Fruit fly (Drosophila melanogaster) whole organism, embryonic: ENCODE measurements around the gene Rbf2.
A peak's percentile ranks its signal among the peaks of the same experiment; 100 is the strongest.

Source experiments
- ATbp ChIP-seq: fragments of 200-800 bp; sonication (Bioruptor generic); optimal IDR thresholded peaks from 2 replicates; lab custom pipeline; 2017; ENCODE audit warnings: missing biosample characterization, mild to moderate bottlenecking, missing genetic modification characterization, missing genetic modification reagents
- Atf3 ChIP-seq: fragments of 200-800 bp; sonication (Bioruptor generic); optimal IDR thresholded peaks from 3 replicates; lab custom pipeline; 2016; ENCODE audit warnings: missing biosample characterization, missing genetic modification characterization
- Awh ChIP-seq: fragments of 200-800 bp; sonication (Bioruptor generic); IDR thresholded peaks from 2 replicates; pipeline ENCODE4, ENCODE4 v1.3.6; 2022; ENCODE audit warnings: missing biosample characterization, missing genetic modification characterization
- CG10147 ChIP-seq: fragments of 200-800 bp; sonication (Bioruptor generic); optimal IDR thresholded peaks from 2 replicates; lab custom pipeline; 2019; ENCODE audit warnings: missing biosample characterization, mild to moderate bottlenecking, missing genetic modification characterization, moderate library complexity
- CG11247 ChIP-seq: fragments of 200-800 bp; sonication (Bioruptor generic); IDR thresholded peaks from 2 replicates; pipeline ENCODE4 v1.3.6; 2022; ENCODE audit warnings: missing biosample characterization, missing genetic modification characterization
- CG12104 ChIP-seq: fragments of 200-800 bp; sonication (Bioruptor generic); optimal IDR thresholded peaks from 3 replicates; lab custom pipeline; 2016; ENCODE audit warnings: missing biosample characterization, missing genetic modification characterization
- CG12155 ChIP-seq: fragments of 200-800 bp; sonication (Bioruptor generic); optimal IDR thresholded peaks from 3 replicates; lab custom pipeline; 2016; ENCODE audit warnings: missing biosample characterization, missing genetic modification characterization
- CG13123 ChIP-seq: fragments of 200-800 bp; sonication (Bioruptor generic); optimal IDR thresholded peaks from 2 replicates; lab custom pipeline; 2016; ENCODE audit warnings: missing biosample characterization, missing genetic modification characterization
- CG14014 ChIP-seq: fragments of 200-800 bp; sonication (Bioruptor generic); IDR thresholded peaks from 2 replicates; pipeline ENCODE4 v1.3.6; 2022; ENCODE audit warnings: missing biosample characterization, missing genetic modification characterization
- CG15479 ChIP-seq: fragments of 200-800 bp; sonication (Bioruptor generic); optimal IDR thresholded peaks from 3 replicates; lab custom pipeline; 2019; ENCODE audit warnings: missing biosample characterization, mild to moderate bottlenecking, missing genetic modification characterization, moderate library complexity
- CG1603 ChIP-seq: fragments of 200-800 bp; sonication (Bioruptor generic); optimal IDR thresholded peaks from 2 replicates; lab custom pipeline; 2019; ENCODE audit warnings: missing biosample characterization, mild to moderate bottlenecking, missing genetic modification characterization, moderate library complexity
- CG1647 ChIP-seq: fragments of 200-800 bp; sonication (Bioruptor generic); optimal IDR thresholded peaks from 3 replicates; lab custom pipeline; 2016; ENCODE audit warnings: missing biosample characterization, missing genetic modification characterization
- CG17361 ChIP-seq: fragments of 200-800 bp; sonication (Bioruptor generic); IDR thresholded peaks from 3 replicates; pipeline ENCODE4 v1.3.6; 2022; ENCODE audit warnings: missing biosample characterization, missing genetic modification characterization
- CG17385 ChIP-seq: fragments of 200-800 bp; sonication (Bioruptor generic); optimal IDR thresholded peaks from 3 replicates; lab custom pipeline; 2018; ENCODE audit warnings: missing biosample characterization, mild to moderate bottlenecking, missing genetic modification characterization
- CG17829 ChIP-seq: fragments of 200-800 bp; optimal IDR thresholded peaks from 2 replicates; lab custom pipeline; 2019; ENCODE audit warnings: missing biosample characterization, mild to moderate bottlenecking, missing genetic modification characterization, moderate library complexity
- CG2678 ChIP-seq: fragments of 200-800 bp; sonication (Bioruptor generic); optimal IDR thresholded peaks from 3 replicates; lab custom pipeline; 2019; ENCODE audit warnings: missing biosample characterization, mild to moderate bottlenecking, missing genetic modification characterization, moderate library complexity
- CG31365 ChIP-seq: fragments of 200-800 bp; sonication (Bioruptor generic); optimal IDR thresholded peaks from 2 replicates; lab custom pipeline; 2018; ENCODE audit warnings: missing biosample characterization, mild to moderate bottlenecking, missing genetic modification characterization
- CG33213 ChIP-seq: fragments of 200-800 bp; sonication (Bioruptor generic); optimal IDR thresholded peaks from 3 replicates; lab custom pipeline; 2016; ENCODE audit warnings: missing biosample characterization, missing genetic modification characterization
- CG3726 ChIP-seq: fragments of 200-800 bp; sonication (Bioruptor generic); IDR thresholded peaks from 3 replicates; pipeline ENCODE4, ENCODE4 v1.3.6; 2022; ENCODE audit warnings: missing biosample characterization, missing genetic modification characterization
- CG4617 ChIP-seq: fragments of 200-800 bp; sonication (Bioruptor generic); optimal IDR thresholded peaks from 3 replicates; lab custom pipeline; 2016; ENCODE audit warnings: missing biosample characterization, missing genetic modification characterization, borderline replicate concordance
- CG6683 ChIP-seq: fragments of 200-800 bp; sonication (Bioruptor generic); optimal IDR thresholded peaks from 2 replicates; lab custom pipeline; 2017; ENCODE audit warnings: missing biosample characterization, mild to moderate bottlenecking, missing genetic modification characterization, missing genetic modification reagents
- CG6813 ChIP-seq: fragments of 200-800 bp; sonication (Bioruptor generic); optimal IDR thresholded peaks from 2 replicates; lab custom pipeline; 2017; ENCODE audit warnings: missing biosample characterization, missing genetic modification characterization, mild to moderate bottlenecking, moderate library complexity, missing genetic modification reagents
- CG7372 ChIP-seq: fragments of 200-800 bp; sonication (Bioruptor generic); IDR thresholded peaks from 2 replicates; pipeline ENCODE4 v1.3.6; 2022; ENCODE audit warnings: missing biosample characterization, missing genetic modification characterization
- Chrac-16 ChIP-seq: fragments of 200-800 bp; sonication (Bioruptor generic); optimal IDR thresholded peaks from 3 replicates; lab custom pipeline; 2016; ENCODE audit warnings: missing biosample characterization, missing genetic modification characterization
- Deaf1 ChIP-seq: fragments of 200-800 bp; optimal IDR thresholded peaks from 3 replicates; lab custom pipeline; 2019; ENCODE audit warnings: missing biosample characterization, mild to moderate bottlenecking, missing genetic modification characterization, moderate library complexity
- Doc2 ChIP-seq: fragments of 200-800 bp; sonication (Bioruptor generic); IDR thresholded peaks from 2 replicates; pipeline ENCODE4 v1.3.6; 2022; ENCODE audit warnings: missing biosample characterization, missing genetic modification characterization
- Doc3 ChIP-seq: fragments of 200-800 bp; sonication (Bioruptor generic); IDR thresholded peaks from 3 replicates; pipeline ENCODE4 v1.3.6; 2022; ENCODE audit warnings: missing biosample characterization, missing genetic modification characterization; ENCODE audit not compliant: partially characterized antibody
- E2f1 ChIP-seq: fragments of 200-800 bp; sonication (Bioruptor generic); IDR thresholded peaks from 2 replicates; pipeline ENCODE4 v1.3.6; 2022; ENCODE audit warnings: missing biosample characterization, missing genetic modification characterization
- Hr51 ChIP-seq, 2 experiments: fragments of 200-800 bp; sonication (Bioruptor generic); optimal IDR thresholded peaks; 2 replicates in 1 of 2; 3 replicates in 1 of 2; lab custom pipeline; 2016 to 2018; ENCODE audit warnings: missing biosample characterization in 2 of 2, missing genetic modification characterization in 2 of 2, mild to moderate bottlenecking in 1 of 2, moderate library complexity in 1 of 2
- Mad ChIP-seq: fragments of 200-800 bp; sonication (Bioruptor generic); optimal IDR thresholded peaks from 2 replicates; lab custom pipeline; 2016; ENCODE audit warnings: missing biosample characterization, missing genetic modification characterization
- Myb ChIP-seq: fragments of 200-800 bp; sonication (Bioruptor generic); optimal IDR thresholded peaks from 2 replicates; lab custom pipeline; 2016; ENCODE audit warnings: missing biosample characterization, missing genetic modification characterization
- NC2α ChIP-seq: fragments of 200-800 bp; sonication (Bioruptor generic); optimal IDR thresholded peaks from 2 replicates; lab custom pipeline; 2016; ENCODE audit warnings: missing biosample characterization, missing genetic modification characterization
- Ravus ChIP-seq: fragments of 200-800 bp; sonication (Bioruptor generic); IDR thresholded peaks from 2 replicates; pipeline ENCODE4 v1.3.6; 2022; ENCODE audit warnings: missing biosample characterization, missing genetic modification characterization
- Rx ChIP-seq: fragments of 200-800 bp; sonication (Bioruptor generic); IDR thresholded peaks from 2 replicates; pipeline ENCODE4 v1.3.6; 2022; ENCODE audit warnings: missing biosample characterization, missing genetic modification characterization
- ash1 ChIP-seq: fragments of 200-800 bp; sonication (Bioruptor generic); optimal IDR thresholded peaks from 2 replicates; lab custom pipeline; 2018; ENCODE audit warnings: missing biosample characterization, mild to moderate bottlenecking, missing genetic modification characterization
- bsh ChIP-seq, 2 experiments: fragments of 200-800 bp; sonication (Bioruptor generic); optimal IDR thresholded peaks; 2 replicates each; lab custom pipeline; 2017 to 2018; ENCODE audit warnings: mild to moderate bottlenecking in 2 of 2, missing biosample characterization in 2 of 2, missing genetic modification characterization in 2 of 2, moderate library complexity in 1 of 2
- dmrt99B ChIP-seq: fragments of 200-800 bp; sonication (Bioruptor generic); optimal IDR thresholded peaks from 2 replicates; lab custom pipeline; 2018; ENCODE audit warnings: missing biosample characterization, mild to moderate bottlenecking, missing genetic modification characterization, moderate library complexity
- fd3F ChIP-seq: fragments of 200-800 bp; sonication (Bioruptor generic); optimal IDR thresholded peaks from 2 replicates; lab custom pipeline; 2018; ENCODE audit warnings: missing biosample characterization, mild to moderate bottlenecking, missing genetic modification characterization, moderate library complexity
- gcm ChIP-seq: fragments of 200-800 bp; sonication (Bioruptor generic); optimal IDR thresholded peaks from 2 replicates; lab custom pipeline; 2019; ENCODE audit warnings: missing biosample characterization, mild to moderate bottlenecking, missing genetic modification characterization, moderate library complexity
- hb ChIP-seq: fragments of 200-800 bp; sonication (Bioruptor generic); IDR thresholded peaks from 3 replicates; pipeline ENCODE4 v1.3.6; 2022; ENCODE audit warnings: missing biosample characterization, missing genetic modification characterization; ENCODE audit not compliant: partially characterized antibody
- nerfin-2 ChIP-seq: fragments of 200-800 bp; sonication (Bioruptor generic); IDR thresholded peaks from 2 replicates; pipeline ENCODE4 v1.3.6; 2022; ENCODE audit warnings: missing biosample characterization, missing genetic modification characterization; ENCODE audit not compliant: partially characterized antibody
- peb ChIP-seq: fragments of 200-800 bp; sonication (Bioruptor generic); IDR thresholded peaks from 2 replicates; pipeline ENCODE4 v1.3.6; 2022; ENCODE audit warnings: missing biosample characterization, missing genetic modification characterization
- prd ChIP-seq, 3 experiments: fragments of >200 bp in 2 of 3; fragments of 200-800 bp in 1 of 3; sonication (Bioruptor generic) in 1 of 3; optimal IDR thresholded peaks in 2 of 3; IDR thresholded peaks in 1 of 3; 2 replicates in 2 of 3; 3 replicates in 1 of 3; pipeline versions ENCODE4 v1.3.6 to Lab custom; 2017 to 2022; ENCODE audit warnings: missing biosample characterization in 1 of 3, missing genetic modification characterization in 1 of 3
- repo ChIP-seq: fragments of 200-800 bp; sonication (Bioruptor generic); optimal IDR thresholded peaks from 2 replicates; lab custom pipeline; 2016; ENCODE audit warnings: missing biosample characterization, missing genetic modification characterization
- scrt ChIP-seq: fragments of 200-800 bp; sonication (Bioruptor generic); optimal IDR thresholded peaks from 2 replicates; lab custom pipeline; 2018; ENCODE audit warnings: missing biosample characterization, mild to moderate bottlenecking, missing genetic modification characterization, moderate library complexity
- slbo ChIP-seq: fragments of 200-800 bp; sonication (Bioruptor generic); IDR thresholded peaks from 2 replicates; pipeline ENCODE4 v1.3.6; 2022; ENCODE audit warnings: missing biosample characterization, missing genetic modification characterization
- twi ChIP-seq: fragments of 200-800 bp; optimal IDR thresholded peaks from 2 replicates; lab custom pipeline; 2019; ENCODE audit warnings: missing biosample characterization, mild to moderate bottlenecking, missing genetic modification characterization, moderate library complexity
- unpg ChIP-seq: fragments of 200-800 bp; sonication (Bioruptor generic); optimal IDR thresholded peaks from 3 replicates; lab custom pipeline; 2018; ENCODE audit warnings: missing biosample characterization, mild to moderate bottlenecking, missing genetic modification characterization, moderate library complexity
- vvl ChIP-seq: fragments of 200-800 bp; sonication (Bioruptor generic); IDR thresholded peaks from 2 replicates; pipeline ENCODE4 v1.3.6; 2022; ENCODE audit warnings: missing biosample characterization, missing genetic modification characterization
- wek ChIP-seq: fragments of 200-800 bp; sonication (Bioruptor generic); optimal IDR thresholded peaks from 3 replicates; lab custom pipeline; 2018; ENCODE audit warnings: missing biosample characterization, mild to moderate bottlenecking, missing genetic modification characterization, moderate library complexity

Rbf2 gene

dm6 chr3R:15934952-15935351 is 30.3 kb upstream of the Rbf2 start, which contains the start of gene Sap47 (continued):
- TF ChIP-seq CG31365 (tag; lab: Kevin White, UChicago) = no peak
- no peak for TF ChIP-seq CG12104
- TF ChIP-seq Doc2 (GFP tag; lab: Robert Waterston, UW) = no peak
- no peak for TF ChIP-seq repo (GFP tag; lab: Kevin White, UChicago)
- no peak for TF ChIP-seq CG33213 (GFP tag; lab: Kevin White, UChicago)
- TF ChIP-seq CG11247 (GFP tag; lab: Robert Waterston, UW) = no peak
- no peak for TF ChIP-seq CG1647 (GFP tag; lab: Kevin White, UChicago)
- peak; percentile 18 for TF ChIP-seq CG10147 (GFP tag; lab: Kevin White, UChicago)
- TF ChIP-seq CG3726 (GFP tag; lab: Robert Waterston, UW) = no peak
- TF ChIP-seq Awh (GFP tag; lab: Robert Waterston, UW) = no peak
- no peak for TF ChIP-seq gcm
- no peak for TF ChIP-seq CG7372 (GFP tag; lab: Robert Waterston, UW)
- peak; percentile 40; the same call in 1 of the 2 replicates for TF ChIP-seq vvl (GFP tag; lab: Robert Waterston, UW)
- no peak for TF ChIP-seq wek (GFP tag; lab: Kevin White, UChicago)
- TF ChIP-seq Doc3 (GFP tag; lab: Robert Waterston, UW) = peak; percentile 76
- TF ChIP-seq Mad (GFP tag; lab: Kevin White, UChicago) = no peak
- no peak for TF ChIP-seq dmrt99B (tag; lab: Kevin White, UChicago)
- peak; percentile 2 for TF ChIP-seq twi (tag; lab: Kevin White, UChicago)
- TF ChIP-seq CG13123 (GFP tag; lab: Kevin White, UChicago) = no peak
- no peak for TF ChIP-seq CG6683
- no peak for TF ChIP-seq CG17361 (GFP tag; lab: Robert Waterston, UW)
- TF ChIP-seq Atf3 (GFP tag; lab: Kevin White, UChicago) = no peak
- TF ChIP-seq bsh (GFP tag; optimal IDR thresholded peaks at IDR 0.05; lab: Kevin White, UChicago) = no peak
- no peak for TF ChIP-seq E2f1 (GFP tag; lab: Robert Waterston, UW)
- peak; percentile 43 for TF ChIP-seq Myb (GFP tag; lab: Kevin White, UChicago)
- TF ChIP-seq Rx (GFP tag; lab: Robert Waterston, UW) = no peak
- no peak for TF ChIP-seq Chrac-16
- TF ChIP-seq CG6813 (GFP tag; lab: Kevin White, UChicago) = no peak
- no peak for TF ChIP-seq prd (optimal IDR thresholded peaks at IDR 0.05; lab: Kevin White, UChicago)
- TF ChIP-seq prd (GFP tag; IDR thresholded peaks at IDR 0.05; lab: Robert Waterston, UW) = no peak
- TF ChIP-seq CG2678 = no peak
- no peak for TF ChIP-seq Deaf1
- no peak for TF ChIP-seq Ravus
- TF ChIP-seq CG15479 = peak; percentile 34
- TF ChIP-seq CG1603 (tag; lab: Kevin White, UChicago) = peak; percentile 53
- TF ChIP-seq ash1 (GFP tag; lab: Kevin White, UChicago) = no peak
- no peak for TF ChIP-seq CG17385 (GFP tag; lab: Kevin White, UChicago)
- no peak for TF ChIP-seq peb (GFP tag; lab: Robert Waterston, UW)
- no peak for TF ChIP-seq NC2α
- TF ChIP-seq CG14014 (GFP tag; lab: Robert Waterston, UW) = peak; percentile 22; the same call in 1 of the 2 replicates
- TF ChIP-seq Hr51 (GFP tag; optimal IDR thresholded peaks at IDR 0.05; lab: Kevin White, UChicago) = peak in 1 of 2 experiments; percentile 0
- peak; percentile 56 for TF ChIP-seq slbo
- peak; percentile 65; the same call in 2 of the 3 replicates for TF ChIP-seq hb (GFP tag; lab: Robert Waterston, UW)
- TF ChIP-seq ATbp (GFP tag; lab: Kevin White, UChicago) = no peak
- TF ChIP-seq scrt = peak; percentile 10
- peak; percentile 74 for TF ChIP-seq nerfin-2 (GFP tag; lab: Robert Waterston, UW)
- peak; percentile 21 for TF ChIP-seq CG17829
- TF ChIP-seq unpg (GFP tag; lab: Kevin White, UChicago) = peak; percentile 2
- no peak for TF ChIP-seq CG12155 (GFP tag; lab: Kevin White, UChicago)
- TF ChIP-seq CG4617 (GFP tag; lab: Kevin White, UChicago) = peak; percentile 66
- TF ChIP-seq fd3F (GFP tag; lab: Kevin White, UChicago) = no peak
